Worm (Caenorhabditis elegans): Measurements from ENCODE around the gene srsx-12.

DNA sequence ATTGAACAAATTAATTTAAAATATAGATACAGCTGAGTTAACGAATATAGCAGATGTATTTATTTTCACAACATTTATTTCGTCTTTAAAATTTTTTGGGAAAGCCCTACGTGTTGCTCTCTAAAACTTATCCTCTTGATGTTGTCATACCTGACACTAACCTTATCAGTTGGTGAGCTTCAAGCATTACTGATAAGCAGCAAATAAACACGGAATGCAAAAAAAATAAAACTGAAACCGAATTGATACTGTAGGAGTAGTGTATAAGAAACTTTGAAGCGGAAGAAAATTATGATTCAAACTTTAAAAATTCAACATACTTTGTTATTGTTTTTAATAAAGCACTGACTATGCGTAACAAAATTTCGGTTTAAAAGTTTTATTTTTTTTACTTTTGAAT is 45.7 kb downstream of the srsx-12 start:
- TF ChIP-seq pax-3 (tag; optimal IDR thresholded peaks at IDR 0.05), result no peak
- TF ChIP-seq fos-1 (tag; optimal IDR thresholded peaks at IDR 0.05), result no peak
- no peak for TF ChIP-seq alr-1 (tag; optimal IDR thresholded peaks at IDR 0.05; ENCODE audit: borderline replicate concordance)

Data from whole organism, L1 larva.